Worm (Caenorhabditis elegans) whole organism, L3 larva: Measurements from ENCODE around the gene C16C10.9.

Source experiments
- R02D3.7 ChIP-seq: fragments of 150-350 bp; optimal IDR thresholded peaks from 2 replicates; lab custom pipeline; 2014; ENCODE audit warnings: missing biosample characterization, missing genetic modification characterization
- ama-1 ChIP-seq: fragments of 150-350 bp; optimal IDR thresholded peaks from 2 replicates; lab custom pipeline; 2018
- ceh-28 ChIP-seq: fragments of 150-350 bp; optimal IDR thresholded peaks from 2 replicates; lab custom pipeline; 2014; ENCODE audit warnings: missing biosample characterization, missing genetic modification reagents, missing genetic modification characterization
- ceh-82 ChIP-seq: fragments of 150-350 bp; optimal IDR thresholded peaks from 2 replicates; lab custom pipeline; 2014; ENCODE audit warnings: missing biosample characterization, missing genetic modification characterization
- daf-12 ChIP-seq: fragments of 150-350 bp; optimal IDR thresholded peaks from 2 replicates; lab custom pipeline; 2014; ENCODE audit warnings: missing biosample characterization, missing genetic modification reagents, missing genetic modification characterization
- egl-27 ChIP-seq: sonication (generic microtip); optimal IDR thresholded peaks from 4 replicates; lab custom pipeline; 2017; ENCODE audit warnings: missing biosample characterization, missing genetic modification reagents, missing genetic modification characterization
- egl-5 ChIP-seq: fragments of 150-350 bp; optimal IDR thresholded peaks from 2 replicates; lab custom pipeline; 2017; ENCODE audit warnings: missing biosample characterization, missing genetic modification reagents, missing genetic modification characterization, inconsistent platforms
- elt-2 ChIP-seq: sonication (generic microtip); optimal IDR thresholded peaks from 2 replicates; lab custom pipeline; 2016; ENCODE audit warnings: missing genetic modification reagents, mild to moderate bottlenecking, missing genetic modification characterization, missing compliant biosample characterization
- elt-3 ChIP-seq, 3 experiments: fragments of 150-350 bp in 1 of 3; sonication (generic microtip) in 2 of 3; optimal IDR thresholded peaks; 2 replicates in 2 of 3; 4 replicates in 1 of 3; lab custom pipeline; 2014 to 2017; ENCODE audit warnings: missing biosample characterization in 3 of 3, missing genetic modification characterization in 3 of 3
- eor-1 ChIP-seq, 2 experiments: fragments of 150-350 bp; optimal IDR thresholded peaks; 2 replicates each; lab custom pipeline; 2014 to 2018; ENCODE audit warnings: missing biosample characterization in 2 of 2, missing genetic modification characterization in 2 of 2
- fkh-10 ChIP-seq: sonication (generic microtip); optimal IDR thresholded peaks from 2 replicates; lab custom pipeline; 2017; ENCODE audit warnings: missing biosample characterization, missing genetic modification reagents, missing genetic modification characterization
- fkh-2 ChIP-seq: fragments of 150-350 bp; optimal IDR thresholded peaks from 2 replicates; lab custom pipeline; 2014; ENCODE audit warnings: missing biosample characterization, missing genetic modification reagents, missing genetic modification characterization
- fos-1 ChIP-seq: fragments of 150-350 bp; optimal IDR thresholded peaks from 2 replicates; lab custom pipeline; 2014; ENCODE audit warnings: missing biosample characterization, missing genetic modification characterization
- hmg-11 ChIP-seq: sonication (generic microtip); optimal IDR thresholded peaks from 2 replicates; lab custom pipeline; 2016; ENCODE audit warnings: missing genetic modification characterization, missing compliant biosample characterization
- jun-1 ChIP-seq: fragments of 150-350 bp; optimal IDR thresholded peaks from 2 replicates; lab custom pipeline; 2014; ENCODE audit warnings: missing biosample characterization, missing genetic modification reagents, missing genetic modification characterization
- lin-15B ChIP-seq: fragments of 150-350 bp; optimal IDR thresholded peaks from 2 replicates; lab custom pipeline; 2014; ENCODE audit warnings: missing biosample characterization, missing genetic modification characterization
- lin-39 ChIP-seq: fragments of 150-350 bp; optimal IDR thresholded peaks from 2 replicates; lab custom pipeline; 2018; ENCODE audit warnings: missing biosample characterization, missing genetic modification reagents, missing genetic modification characterization
- lsy-12 ChIP-seq: sonication (generic microtip); optimal IDR thresholded peaks from 2 replicates; lab custom pipeline; 2016; ENCODE audit warnings: mild to moderate bottlenecking, missing genetic modification characterization, missing compliant biosample characterization
- mdl-1 ChIP-seq: fragments of 150-350 bp; optimal IDR thresholded peaks from 2 replicates; lab custom pipeline; 2014; ENCODE audit warnings: missing biosample characterization, missing genetic modification characterization
- nfya-1 ChIP-seq: sonication (generic microtip); optimal IDR thresholded peaks from 2 replicates; lab custom pipeline; 2017; ENCODE audit warnings: missing genetic modification characterization, mild to moderate bottlenecking, missing compliant biosample characterization, antibody characterized with exemption, moderate library complexity; ENCODE audit not compliant: insufficient read depth
- nhr-12 ChIP-seq: fragments of 150-350 bp; optimal IDR thresholded peaks from 2 replicates; lab custom pipeline; 2014; ENCODE audit warnings: missing biosample characterization, missing genetic modification characterization
- nhr-23 ChIP-seq: fragments of 150-350 bp; optimal IDR thresholded peaks from 2 replicates; lab custom pipeline; 2014; ENCODE audit warnings: missing biosample characterization, missing genetic modification reagents, missing genetic modification characterization
- nhr-237 ChIP-seq: fragments of 150-350 bp; optimal IDR thresholded peaks from 2 replicates; lab custom pipeline; 2014; ENCODE audit warnings: missing biosample characterization, missing genetic modification characterization
- nhr-28 ChIP-seq: fragments of 150-350 bp; optimal IDR thresholded peaks from 2 replicates; lab custom pipeline; 2014; ENCODE audit warnings: missing biosample characterization, missing genetic modification characterization
- nhr-43 ChIP-seq: sonication (generic microtip); optimal IDR thresholded peaks from 2 replicates; lab custom pipeline; 2016; ENCODE audit warnings: mild to moderate bottlenecking, missing genetic modification characterization, missing compliant biosample characterization; ENCODE audit not compliant: poor library complexity, severe bottlenecking
- nhr-67 ChIP-seq: fragments of 150-350 bp; optimal IDR thresholded peaks from 2 replicates; lab custom pipeline; 2014; ENCODE audit warnings: missing biosample characterization, missing genetic modification characterization
- nhr-77 ChIP-seq: fragments of 150-350 bp; optimal IDR thresholded peaks from 2 replicates; lab custom pipeline; 2014; ENCODE audit warnings: missing biosample characterization, missing genetic modification characterization
- pha-4 ChIP-seq: fragments of 150-350 bp; optimal IDR thresholded peaks from 2 replicates; lab custom pipeline; 2014; ENCODE audit warnings: missing biosample characterization, missing genetic modification reagents, missing genetic modification characterization
- snpc-4 ChIP-seq: fragments of 150-350 bp; optimal IDR thresholded peaks from 2 replicates; lab custom pipeline; 2014; ENCODE audit warnings: missing biosample characterization, missing genetic modification characterization
- unc-62 ChIP-seq: fragments of 150-350 bp; sonication (generic microtip); optimal IDR thresholded peaks from 4 replicates; lab custom pipeline; 2014; ENCODE audit warnings: missing biosample characterization, missing genetic modification reagents, missing genetic modification characterization
- zag-1 ChIP-seq: fragments of 150-350 bp; optimal IDR thresholded peaks from 2 replicates; lab custom pipeline; 2014; ENCODE audit warnings: missing biosample characterization, missing genetic modification characterization

Gene C16C10.9

DNA sequence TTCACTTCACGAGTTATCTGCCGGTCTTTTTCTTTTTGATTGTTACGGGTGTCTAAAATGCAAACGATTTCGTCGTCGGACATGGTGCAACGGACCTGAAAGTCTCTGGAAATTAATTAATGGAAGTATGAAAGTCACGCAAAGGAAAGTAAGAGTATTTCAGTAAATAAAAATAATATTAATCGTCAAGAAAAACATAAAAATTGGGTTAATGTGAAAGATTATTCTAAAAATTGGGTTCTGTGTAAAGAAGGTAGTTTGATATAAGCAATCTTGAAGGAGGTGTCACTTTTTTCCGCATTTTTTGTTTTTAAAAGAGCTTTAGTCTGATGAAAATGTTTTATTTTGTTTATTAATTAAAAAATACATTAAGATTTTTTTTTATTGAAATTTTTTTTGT lies at the start of gene C16C10.9:
Gene C16C10.9 (minus strand): TSS at position 101 of the 400 bp plus-strand sequence.
- no peak for TF ChIP-seq elt-2 (tag; lab: Kevin White, UChicago)
- no peak for TF ChIP-seq fkh-2 (tag; lab: Kevin White, UChicago)
- TF ChIP-seq fkh-10 = no peak
- no peak for TF ChIP-seq ceh-28
- TF ChIP-seq nhr-28 (tag; lab: Kevin White, UChicago) = no peak
- TF ChIP-seq unc-62 (GFP tag; lab: Kevin White, UChicago) = no peak
- TF ChIP-seq nhr-12 = no peak
- TF ChIP-seq snpc-4 (tag; lab: Kevin White, UChicago) = no peak
- TF ChIP-seq lin-39 (tag; lab: Kevin White, UChicago) = no peak
- no peak for TF ChIP-seq egl-5 (tag; lab: Kevin White, UChicago)
- no peak for TF ChIP-seq nhr-237
- TF ChIP-seq mdl-1 = no peak
- TF ChIP-seq nfya-1 (tag; lab: Kevin White, UChicago) = no peak
- TF ChIP-seq egl-27 = no peak

ce11 chrIII:4205751-4206327 lies 48.6 kb upstream of the C16C10.9 start, which contains the start of gene R74.8:
Gene R74.8 (plus strand): TSS chrIII:4206277.
- TF ChIP-seq nhr-43 (tag; lab: Kevin White, UChicago) = no peak
- peak; percentile 11 for TF ChIP-seq nfya-1 (tag; lab: Kevin White, UChicago)

DNA sequence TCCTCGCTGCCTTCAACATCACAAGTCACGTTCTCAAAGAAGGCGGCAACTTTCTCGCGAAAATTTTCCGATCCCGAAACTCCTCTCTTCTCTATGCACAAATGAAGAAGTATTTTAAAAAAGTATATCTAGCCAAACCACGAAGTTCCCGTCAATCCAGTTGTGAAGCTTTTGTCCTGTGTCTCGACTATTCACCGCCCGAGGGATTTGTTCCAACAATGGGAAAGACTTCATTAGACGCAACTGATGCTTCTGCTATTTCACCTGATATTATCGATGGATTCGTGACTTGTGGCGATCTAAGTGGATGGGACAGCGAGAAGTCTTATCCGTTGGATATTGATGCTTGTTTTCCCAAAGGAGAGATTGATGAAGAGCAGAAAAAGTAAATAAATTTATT lies 47.8 kb upstream of the C16C10.9 start:
- TF ChIP-seq daf-12 (no peak), eor-1 (tag; optimal IDR thresholded peaks at IDR 0.05; lab: Kevin White, UChicago) (no peak), nhr-67 (tag; lab: Kevin White, UChicago) (no peak), jun-1 (no peak), fkh-2 (tag; lab: Kevin White, UChicago) (no peak), zag-1 (tag; lab: Kevin White, UChicago) (no peak), egl-27 (no peak), hmg-11 (tag; lab: Kevin White, UChicago) (no peak), ceh-28 (no peak), nhr-77 (tag; lab: Kevin White, UChicago) (no peak)

- TF ChIP-seq R02D3.7 = peak; percentile 88
- no peak for TF ChIP-seq snpc-4 (tag; lab: Kevin White, UChicago)
- no peak for TF ChIP-seq elt-3 (tag; optimal IDR thresholded peaks at IDR 0.05; lab: Kevin White, UChicago)
- TF ChIP-seq ceh-82 (tag; lab: Kevin White, UChicago) = no peak
- TF ChIP-seq lsy-12 (tag; lab: Kevin White, UChicago) = no peak
- TF ChIP-seq daf-12 = no peak
- peak; percentile 48 for TF ChIP-seq lin-15B (tag; lab: Kevin White, UChicago)
- TF ChIP-seq nfya-1 (tag; lab: Kevin White, UChicago) = peak; percentile 43
- no peak for TF ChIP-seq nhr-77 (tag; lab: Kevin White, UChicago)
- TF ChIP-seq eor-1 (tag; optimal IDR thresholded peaks at IDR 0.05; lab: Kevin White, UChicago) = no peak
- no peak for TF ChIP-seq nhr-43 (tag; lab: Kevin White, UChicago)
- TF ChIP-seq fos-1 (tag; lab: Kevin White, UChicago) = no peak
- TF ChIP-seq pha-4 (tag; lab: Kevin White, UChicago) = peak; percentile 64
- no peak for TF ChIP-seq ama-1 (lab: Kevin White, UChicago)
- no peak for TF ChIP-seq nhr-237
- TF ChIP-seq nhr-28 (tag; lab: Kevin White, UChicago) = no peak
These were observed 46.9 kb upstream of the C16C10.9 start, which contains the start of the genes pelo-1 and R74.7 for ce11 chrIII:4204072-4204471. Gene pelo-1 (minus strand): TSS chrIII:4204222. Gene R74.7 (plus strand): TSS chrIII:4204429.

DNA sequence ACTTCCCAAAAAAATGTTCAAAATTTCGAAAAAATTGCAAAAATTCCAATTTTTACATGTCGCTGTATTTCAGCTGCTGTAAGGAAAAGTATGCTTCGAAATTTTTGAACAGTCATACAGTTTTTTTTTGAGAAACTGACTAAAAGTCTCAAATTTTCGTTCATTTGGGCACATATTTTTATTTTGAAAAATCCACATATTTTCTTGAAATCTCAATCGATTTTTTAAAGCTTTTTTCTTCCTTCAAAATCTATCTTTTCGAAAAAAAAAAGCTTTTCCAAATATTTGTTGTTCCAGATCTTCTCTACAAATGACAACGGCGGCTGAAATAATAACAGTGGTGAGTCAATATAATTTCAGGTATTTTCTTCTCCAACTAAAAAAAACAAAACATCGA lies 39.8 kb upstream of the C16C10.9 start, which contains the start of gene asd-1:
Gene asd-1 (plus strand): TSS at position 298 of the 397 bp plus-strand sequence.
- TF ChIP-seq mdl-1 (no peak), eor-1 (tag; optimal IDR thresholded peaks at IDR 0.05; lab: Kevin White, UChicago) (no peak), nfya-1 (tag; lab: Kevin White, UChicago) (no peak), nhr-67 (tag; lab: Kevin White, UChicago) (no peak), nhr-23 (no peak), pha-4 (tag; lab: Kevin White, UChicago) (no peak)
